Worm (Caenorhabditis elegans) whole organism, young adult: ENCODE results near the gene M142.5.

Experiments
- B0035.1 ChIP-seq: sonication (generic microtip); optimal IDR thresholded peaks from 2 replicates; lab custom pipeline; 2016; ENCODE audit warnings: missing genetic modification characterization, mild to moderate bottlenecking, missing compliant biosample characterization, missing genotype, missing genetic modification reagents
- B0336.3 ChIP-seq: fragments of 200-800 bp; sonication (Bioruptor generic); IDR thresholded peaks from 2 replicates; pipeline ENCODE4 v1.3.6; 2022; ENCODE audit warnings: missing genetic modification characterization, missing compliant biosample characterization
- D2030.7 ChIP-seq: fragments of 200-800 bp; sonication (Bioruptor generic); IDR thresholded peaks from 2 replicates; pipeline ENCODE4 v1.3.6; 2022; ENCODE audit warnings: missing genetic modification reagents, missing genetic modification characterization, missing compliant biosample characterization
- F22D6.2 ChIP-seq: sonication (generic microtip); optimal IDR thresholded peaks from 2 replicates; lab custom pipeline; 2016; ENCODE audit warnings: mild to moderate bottlenecking, missing genetic modification characterization, missing compliant biosample characterization
- F33H1.4 ChIP-seq: fragments of 200-800 bp; sonication (Bioruptor generic); IDR thresholded peaks from 2 replicates; pipeline ENCODE4 v1.3.6; 2022; ENCODE audit warnings: missing genetic modification reagents, missing genetic modification characterization, missing compliant biosample characterization
- F39B2.1 ChIP-seq: fragments of 200-800 bp; sonication (Bioruptor generic); IDR thresholded peaks from 2 replicates; pipeline ENCODE4 v1.3.6; 2022; ENCODE audit warnings: missing genetic modification reagents, missing genetic modification characterization, missing compliant biosample characterization
- F55B11.4 ChIP-seq: sonication (generic microtip); optimal IDR thresholded peaks from 2 replicates; lab custom pipeline; 2016; ENCODE audit warnings: missing compliant biosample characterization, missing genetic modification characterization, borderline replicate concordance; ENCODE audit not compliant: insufficient read depth
- F57A8.1 ChIP-seq: fragments of 200-800 bp; sonication (Bioruptor generic); optimal IDR thresholded peaks from 2 replicates; lab custom pipeline; 2018; ENCODE audit warnings: mild to moderate bottlenecking, missing genetic modification characterization, moderate library complexity, missing compliant biosample characterization
- K12H6.12 ChIP-seq: fragments of 200-800 bp; sonication (Bioruptor generic); optimal IDR thresholded peaks from 2 replicates; lab custom pipeline; 2018; ENCODE audit warnings: mild to moderate bottlenecking, missing genetic modification characterization, missing compliant biosample characterization
- T07F8.4 ChIP-seq: sonication (generic microtip); optimal IDR thresholded peaks from 2 replicates; lab custom pipeline; 2016; ENCODE audit warnings: mild to moderate bottlenecking, missing genetic modification characterization, moderate library complexity, missing compliant biosample characterization
- Y67H2A.10 ChIP-seq: fragments of 200-800 bp; sonication (Bioruptor generic); conservative IDR thresholded peaks from 2 replicates; pipeline ENCODE4 v1.3.6; 2022; ENCODE audit warnings: missing genetic modification reagents, missing genetic modification characterization, missing compliant biosample characterization
- akir-1 ChIP-seq: fragments of 200-800 bp; sonication (Bioruptor generic); optimal IDR thresholded peaks from 2 replicates; lab custom pipeline; 2018; ENCODE audit warnings: mild to moderate bottlenecking, missing genetic modification characterization, moderate library complexity, missing compliant biosample characterization
- attf-3 ChIP-seq: fragments of 200-800 bp; sonication (Bioruptor generic); conservative IDR thresholded peaks from 2 replicates; pipeline ENCODE4 v1.3.6; 2022; ENCODE audit warnings: missing genetic modification reagents, missing genetic modification characterization, missing compliant biosample characterization
- attf-6 ChIP-seq: fragments of 200-800 bp; sonication (Bioruptor generic); IDR thresholded peaks from 2 replicates; pipeline ENCODE4 v1.3.6; 2022; ENCODE audit warnings: missing genetic modification reagents, missing genetic modification characterization, missing compliant biosample characterization
- ceh-40 ChIP-seq: fragments of 200-800 bp; sonication (Bioruptor generic); IDR thresholded peaks from 2 replicates; pipeline ENCODE4 v1.3.6; 2022; ENCODE audit warnings: missing genetic modification characterization, missing compliant biosample characterization
- dox-1 ChIP-seq: fragments of 200-800 bp; sonication (Bioruptor generic); IDR thresholded peaks from 2 replicates; pipeline ENCODE4 v1.3.6; 2022; ENCODE audit warnings: missing genetic modification reagents, missing genetic modification characterization, missing compliant biosample characterization
- egl-44 ChIP-seq: fragments of 200-800 bp; sonication (Bioruptor generic); IDR thresholded peaks from 2 replicates; pipeline ENCODE4 v1.3.6; 2022; ENCODE audit warnings: missing genetic modification reagents, missing genetic modification characterization, missing compliant biosample characterization
- egrh-3 ChIP-seq: fragments of 200-800 bp; sonication (Bioruptor generic); IDR thresholded peaks from 2 replicates; pipeline ENCODE4 v1.3.6; 2022; ENCODE audit warnings: missing genetic modification reagents, missing genetic modification characterization, missing compliant biosample characterization
- him-1 ChIP-seq: sonication (generic microtip); optimal IDR thresholded peaks from 2 replicates; lab custom pipeline; 2016; ENCODE audit warnings: missing genotype, missing genetic modification reagents, missing genetic modification characterization, missing compliant biosample characterization
- hmg-1.2 ChIP-seq: fragments of 200-800 bp; sonication (Bioruptor generic); IDR thresholded peaks from 2 replicates; pipeline ENCODE4 v1.3.6; 2022; ENCODE audit warnings: missing genetic modification reagents, missing genetic modification characterization, missing compliant biosample characterization
- hrde-1 ChIP-seq: sonication (generic microtip); optimal IDR thresholded peaks from 2 replicates; lab custom pipeline; 2016; ENCODE audit warnings: missing genetic modification characterization, mild to moderate bottlenecking, missing compliant biosample characterization, moderate library complexity, missing genotype, missing genetic modification reagents, borderline replicate concordance
- lin-35 ChIP-seq, 3 experiments: fragments of 150-350 bp in 2 of 3; sonication (generic microtip) in 1 of 3; optimal IDR thresholded peaks; 2 replicates each; lab custom pipeline; 2014 to 2018; ENCODE audit warnings: missing biosample characterization in 3 of 3, missing genetic modification characterization in 3 of 3, missing genetic modification reagents in 3 of 3
- lin-40 ChIP-seq: sonication (generic microtip); optimal IDR thresholded peaks from 2 replicates; lab custom pipeline; 2016; ENCODE audit warnings: missing genetic modification characterization, mild to moderate bottlenecking, missing compliant biosample characterization, missing genotype, missing genetic modification reagents
- lin-54 ChIP-seq: fragments of 200-800 bp; sonication (Bioruptor generic); optimal IDR thresholded peaks from 2 replicates; lab custom pipeline; 2018; ENCODE audit warnings: mild to moderate bottlenecking, missing genetic modification characterization, missing compliant biosample characterization
- lsl-1 ChIP-seq: fragments of 200-800 bp; sonication (Bioruptor generic); optimal IDR thresholded peaks from 2 replicates; lab custom pipeline; 2018; ENCODE audit warnings: mild to moderate bottlenecking, missing genetic modification characterization, moderate library complexity, missing compliant biosample characterization
- madf-6 ChIP-seq: fragments of 200-800 bp; sonication (Bioruptor generic); IDR thresholded peaks from 2 replicates; pipeline ENCODE4 v1.3.6; 2022; ENCODE audit warnings: missing genetic modification reagents, missing genetic modification characterization, missing compliant biosample characterization
- mcd-1 ChIP-seq: fragments of 200-800 bp; sonication (Bioruptor generic); IDR thresholded peaks from 2 replicates; pipeline ENCODE4 v1.3.6; 2022; ENCODE audit warnings: missing genetic modification reagents, missing genetic modification characterization, missing compliant biosample characterization
- nfya-1 ChIP-seq: sonication (generic microtip); optimal IDR thresholded peaks from 2 replicates; lab custom pipeline; 2017; ENCODE audit warnings: antibody characterized with exemption, missing compliant biosample characterization, missing genetic modification characterization, borderline replicate concordance; ENCODE audit not compliant: insufficient read depth
- nhr-80 ChIP-seq: sonication (generic microtip); optimal IDR thresholded peaks from 2 replicates; lab custom pipeline; 2016; ENCODE audit warnings: missing genetic modification characterization, missing compliant biosample characterization
- pbrm-1 ChIP-seq: fragments of 200-800 bp; sonication (Bioruptor generic); IDR thresholded peaks from 2 replicates; pipeline ENCODE4 v1.3.6; 2022; ENCODE audit warnings: missing genetic modification reagents, missing genetic modification characterization, missing compliant biosample characterization
- rec-8 ChIP-seq, 2 experiments: sonication (generic microtip); optimal IDR thresholded peaks; 2 replicates each; lab custom pipeline; 2016; ENCODE audit warnings: mild to moderate bottlenecking in 2 of 2, missing genetic modification characterization in 2 of 2, missing genetic modification reagents in 2 of 2, missing genotype in 2 of 2, missing biosample characterization in 1 of 2, missing compliant biosample characterization in 1 of 2, moderate library complexity in 1 of 2
- repo-1 ChIP-seq: sonication (generic microtip); optimal IDR thresholded peaks from 2 replicates; lab custom pipeline; 2017; ENCODE audit warnings: mild to moderate bottlenecking, missing genetic modification characterization, missing compliant biosample characterization
- rpc-1 ChIP-seq, 2 experiments: fragments of 150-350 bp in 1 of 2; sonication (generic microtip) in 1 of 2; optimal IDR thresholded peaks; 2 replicates each; lab custom pipeline; 2014 to 2018; ENCODE audit warnings: missing biosample characterization in 1 of 2, missing genetic modification characterization in 1 of 2, missing genetic modification reagents in 1 of 2, missing genotype in 1 of 2
- sea-2 ChIP-seq: fragments of 200-800 bp; sonication (Bioruptor generic); IDR thresholded peaks from 2 replicates; pipeline ENCODE4 v1.3.6; 2022; ENCODE audit warnings: missing genetic modification characterization, missing compliant biosample characterization
- snpc-1.1 ChIP-seq: sonication (generic microtip); optimal IDR thresholded peaks from 2 replicates; lab custom pipeline; 2017; ENCODE audit warnings: missing genetic modification characterization, mild to moderate bottlenecking, missing compliant biosample characterization, antibody characterized with exemption, moderate library complexity, missing genotype, missing genetic modification reagents; ENCODE audit not compliant: insufficient read depth
- snpc-1.3 ChIP-seq: sonication (generic microtip); optimal IDR thresholded peaks from 2 replicates; lab custom pipeline; 2017; ENCODE audit warnings: missing genetic modification characterization, mild to moderate bottlenecking, missing compliant biosample characterization, antibody characterized with exemption, moderate library complexity, missing genotype, missing genetic modification reagents; ENCODE audit not compliant: insufficient read depth
- tbp1 ChIP-seq: fragments of 200-800 bp; sonication (Bioruptor generic); optimal IDR thresholded peaks from 2 replicates; lab custom pipeline; 2018; ENCODE audit warnings: mild to moderate bottlenecking, missing genetic modification characterization, missing compliant biosample characterization
- unc-62 ChIP-seq: fragments of 150-350 bp; optimal IDR thresholded peaks from 2 replicates; lab custom pipeline; 2014; ENCODE audit warnings: missing biosample characterization, missing genetic modification reagents, missing genetic modification characterization
- ztf-18 ChIP-seq: sonication (generic microtip); optimal IDR thresholded peaks from 2 replicates; lab custom pipeline; 2016; ENCODE audit warnings: missing genotype, mild to moderate bottlenecking, missing genetic modification characterization, missing compliant biosample characterization
- ztf-25 ChIP-seq: fragments of 200-800 bp; sonication (Bioruptor generic); IDR thresholded peaks from 2 replicates; pipeline ENCODE4 v1.3.6; 2022; ENCODE audit warnings: missing genetic modification reagents, missing genetic modification characterization, missing compliant biosample characterization
- ztf-26 ChIP-seq: sonication (generic microtip); optimal IDR thresholded peaks from 2 replicates; lab custom pipeline; 2017; ENCODE audit warnings: missing genetic modification characterization, missing compliant biosample characterization
- ztf-28 ChIP-seq: fragments of 200-800 bp; sonication (Bioruptor generic); IDR thresholded peaks from 2 replicates; pipeline ENCODE4 v1.3.6; 2022; ENCODE audit warnings: missing genetic modification reagents, missing genetic modification characterization, missing compliant biosample characterization
- ztf-6 ChIP-seq: fragments of 200-800 bp; sonication (Bioruptor generic); IDR thresholded peaks from 2 replicates; pipeline ENCODE4 v1.3.6; 2022; ENCODE audit warnings: missing genetic modification reagents, missing genetic modification characterization, missing compliant biosample characterization

The M142.5 gene

ce11 chrIII:10957236-10957635, 26.2 kb downstream of the M142.5 start:
- no peak for TF ChIP-seq rpc-1 (optimal IDR thresholded peaks at IDR 0.05; lab: Kevin White, UChicago)
- peak; percentile 5 for TF ChIP-seq rpc-1 (tag; optimal IDR thresholded peaks at IDR 0.05; lab: Kevin White, UChicago)
- TF ChIP-seq lsl-1: peak; percentile 15
- no peak for TF ChIP-seq ztf-28 (GFP tag; lab: Robert Waterston, UW)
- no peak for TF ChIP-seq attf-3 (GFP tag; lab: Robert Waterston, UW)
- no peak for TF ChIP-seq ztf-6 (GFP tag; lab: Robert Waterston, UW)
- TF ChIP-seq hmg-1.2: peak; percentile 17; the same call in 1 of the 2 replicates
- TF ChIP-seq tbp1 (GFP tag; lab: Kevin White, UChicago): peak; percentile 33
- no peak for TF ChIP-seq F39B2.1 (GFP tag; lab: Robert Waterston, UW)
- TF ChIP-seq him-1 (tag; lab: Kevin White, UChicago): peak; percentile 8
- TF ChIP-seq madf-6 (GFP tag; lab: Robert Waterston, UW): 0 out of 2 replicates have a peak, but pooled peaks have one; percentile 20
- no peak for TF ChIP-seq ztf-26 (tag; lab: Kevin White, UChicago)

- TF ChIP-seq B0035.1 (tag; lab: Kevin White, UChicago): no peak
- TF ChIP-seq snpc-1.1: no peak
- TF ChIP-seq snpc-1.3 (tag; lab: Kevin White, UChicago): no peak
- no peak for TF ChIP-seq nhr-80 (tag; lab: Kevin White, UChicago)
- TF ChIP-seq lin-35 (GFP tag; optimal IDR thresholded peaks at IDR 0.05; lab: Kevin White, UChicago): no peak
- no peak for TF ChIP-seq egrh-3
- no peak for TF ChIP-seq egl-44 (GFP tag; lab: Robert Waterston, UW)
- no peak for TF ChIP-seq repo-1 (tag; lab: Kevin White, UChicago)
- no peak for TF ChIP-seq rec-8 (tag; optimal IDR thresholded peaks at IDR 0.05; lab: Kevin White, UChicago)
- no peak for TF ChIP-seq attf-3 (GFP tag; lab: Robert Waterston, UW)
- no peak for TF ChIP-seq T07F8.4 (tag; lab: Kevin White, UChicago)
- TF ChIP-seq mcd-1 (GFP tag; lab: Robert Waterston, UW): no peak
- no peak for TF ChIP-seq hrde-1 (tag; lab: Kevin White, UChicago)
- no peak for TF ChIP-seq nfya-1 (tag; lab: Kevin White, UChicago)
- TF ChIP-seq attf-6: no peak
- no peak for TF ChIP-seq Y67H2A.10 (GFP tag; lab: Robert Waterston, UW)
- no peak for TF ChIP-seq F22D6.2
These were observed 26.7 kb downstream of the M142.5 start for ce11 chrIII:10957710-10958109.

ce11 chrIII:10960387-10960786, 29.4 kb downstream of the M142.5 start:
- TF ChIP-seq B0336.3 (GFP tag; lab: Robert Waterston, UW): no peak
- TF ChIP-seq ztf-18: no peak
- TF ChIP-seq F39B2.1 (GFP tag; lab: Robert Waterston, UW): no peak
- no peak for TF ChIP-seq K12H6.12
- 0 out of 2 replicates have a peak, but pooled peaks have one; percentile 25 for TF ChIP-seq dox-1 (GFP tag; lab: Robert Waterston, UW)
- TF ChIP-seq rpc-1 (optimal IDR thresholded peaks at IDR 0.05; lab: Kevin White, UChicago): no peak
- peak; percentile 51 for TF ChIP-seq rpc-1 (tag; optimal IDR thresholded peaks at IDR 0.05; lab: Kevin White, UChicago)
- TF ChIP-seq lin-54: no peak
- TF ChIP-seq ztf-25: no peak
- TF ChIP-seq snpc-1.3 (tag; lab: Kevin White, UChicago): no peak
- TF ChIP-seq lin-40 (tag; lab: Kevin White, UChicago): no peak
- TF ChIP-seq F57A8.1 (GFP tag; lab: Kevin White, UChicago): no peak
- TF ChIP-seq B0035.1 (tag; lab: Kevin White, UChicago): no peak
- peak; percentile 35 for TF ChIP-seq F33H1.4 (GFP tag; lab: Robert Waterston, UW)
- TF ChIP-seq sea-2 (GFP tag; lab: Robert Waterston, UW): 0 out of 2 replicates have a peak, but pooled peaks have one; percentile 16
- TF ChIP-seq akir-1: no peak
- 0 out of 2 replicates have a peak, but pooled peaks have one; percentile 31 for TF ChIP-seq pbrm-1
- TF ChIP-seq F55B11.4: no peak
- TF ChIP-seq tbp1 (GFP tag; lab: Kevin White, UChicago): peak; percentile 70
- no peak for TF ChIP-seq ceh-40 (GFP tag; lab: Robert Waterston, UW)
- TF ChIP-seq unc-62 (GFP tag; lab: Kevin White, UChicago): no peak
- 0 out of 2 replicates have a peak, but pooled peaks have one; percentile 25 for TF ChIP-seq D2030.7
